Worm (Caenorhabditis elegans) whole organism, midembryonic: ENCODE results near the gene lrpc-1.

Experiments
- cog-1 ChIP-seq: sonication (generic microtip); optimal IDR thresholded peaks from 2 replicates; lab custom pipeline; 2016; ENCODE audit warnings: missing genetic modification characterization, missing compliant biosample characterization
- med-1 ChIP-seq: sonication (generic microtip); optimal IDR thresholded peaks from 2 replicates; lab custom pipeline; 2017; ENCODE audit warnings: missing genetic modification characterization, mild to moderate bottlenecking, missing compliant biosample characterization, antibody characterized with exemption, missing genetic modification reagents; ENCODE audit not compliant: insufficient read depth
- ref-1 ChIP-seq: fragments of 200-800 bp; sonication (Bioruptor generic); conservative IDR thresholded peaks from 2 replicates; pipeline ENCODE4 v1.3.6; 2022; ENCODE audit warnings: missing genetic modification reagents, missing genetic modification characterization, missing compliant biosample characterization
- tab-1 ChIP-seq: fragments of 200-800 bp; sonication (Bioruptor generic); IDR thresholded peaks from 2 replicates; pipeline ENCODE4 v1.3.6; 2022; ENCODE audit warnings: missing genetic modification characterization, missing compliant biosample characterization
- ztf-23 ChIP-seq: fragments of 200-800 bp; sonication (Bioruptor generic); IDR thresholded peaks from 2 replicates; pipeline ENCODE4 v1.3.6; 2022; ENCODE audit warnings: missing genetic modification reagents, missing genetic modification characterization, missing compliant biosample characterization
- ztf-29 ChIP-seq: fragments of 200-800 bp; sonication (Bioruptor generic); IDR thresholded peaks from 2 replicates; pipeline ENCODE4 v1.3.6; 2022; ENCODE audit warnings: missing genetic modification reagents, missing genetic modification characterization, missing compliant biosample characterization

DNA sequence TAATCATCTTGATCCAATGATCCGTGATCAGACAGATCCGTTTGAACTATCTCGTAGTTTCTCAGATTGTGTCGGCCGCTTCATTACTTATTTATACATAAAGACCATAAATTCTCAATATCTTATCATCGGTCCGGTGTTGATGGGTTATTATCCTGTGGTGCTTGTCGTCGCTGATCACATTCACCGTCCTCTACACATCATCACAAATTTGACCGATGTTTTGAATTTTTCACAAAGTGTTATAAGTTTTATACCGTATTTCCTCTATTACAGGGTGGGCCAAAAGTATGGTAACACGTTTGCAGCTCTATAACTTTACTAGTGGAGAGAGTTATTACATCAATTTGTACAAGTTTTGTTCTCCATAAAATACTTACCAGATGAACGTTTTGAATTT, 25.1 kb downstream of the lrpc-1 start:
- TF ChIP-seq ztf-29 (no peak), tab-1 (GFP tag; lab: Robert Waterston, UW) (no peak), med-1 (GFP tag; lab: Kevin White, UChicago) (no peak), cog-1 (tag; lab: Kevin White, UChicago) (no peak), ztf-23 (no peak), ref-1 (GFP tag; lab: Robert Waterston, UW) (no peak)
